Fruit fly (Drosophila melanogaster) whole organism, prepupa: ENCODE results near the gene IscU.

Experiments
- CG10631 ChIP-seq: fragments of 200-800 bp; sonication (Bioruptor generic); optimal IDR thresholded peaks from 2 replicates; lab custom pipeline; 2016; ENCODE audit warnings: missing biosample characterization, missing genetic modification characterization
- CG10669 ChIP-seq: fragments of 200-800 bp; sonication (Bioruptor generic); optimal IDR thresholded peaks from 3 replicates; lab custom pipeline; 2018; ENCODE audit warnings: missing biosample characterization, mild to moderate bottlenecking, missing genetic modification characterization, moderate library complexity
- CG11294 ChIP-seq: fragments of 200-800 bp; sonication (Bioruptor generic); IDR thresholded peaks from 2 replicates; pipeline ENCODE4 v1.3.6; 2022; ENCODE audit warnings: missing biosample characterization, missing genetic modification characterization
- CG11762 ChIP-seq: fragments of 200-800 bp; sonication (Bioruptor generic); optimal IDR thresholded peaks from 3 replicates; lab custom pipeline; 2016; ENCODE audit warnings: missing biosample characterization, missing genetic modification characterization; ENCODE audit not compliant: insufficient read depth
- CG11902 ChIP-seq: fragments of 200-800 bp; sonication (Bioruptor generic); optimal IDR thresholded peaks from 3 replicates; lab custom pipeline; 2016; ENCODE audit warnings: missing biosample characterization, missing genetic modification characterization
- CG15336 ChIP-seq: fragments of 200-800 bp; sonication (Bioruptor generic); IDR thresholded peaks from 2 replicates; pipeline ENCODE4 v1.3.6; 2022; ENCODE audit warnings: missing biosample characterization, missing genetic modification characterization
- CG1621 ChIP-seq: fragments of 200-800 bp; sonication (Bioruptor generic); optimal IDR thresholded peaks from 3 replicates; lab custom pipeline; 2018; ENCODE audit warnings: missing biosample characterization, mild to moderate bottlenecking, missing genetic modification characterization
- CG16779 ChIP-seq: fragments of 200-800 bp; sonication (Bioruptor generic); optimal IDR thresholded peaks from 3 replicates; lab custom pipeline; 2017; ENCODE audit warnings: missing biosample characterization, mild to moderate bottlenecking, missing genetic modification characterization
- CG31627 ChIP-seq: fragments of 200-800 bp; sonication (Bioruptor generic); optimal IDR thresholded peaks from 3 replicates; lab custom pipeline; 2016; ENCODE audit warnings: missing biosample characterization, missing genetic modification characterization
- CG32006 ChIP-seq: fragments of 200-800 bp; sonication (Bioruptor generic); optimal IDR thresholded peaks from 3 replicates; lab custom pipeline; 2017; ENCODE audit warnings: missing biosample characterization, mild to moderate bottlenecking, missing genetic modification characterization
- CG34406 ChIP-seq: fragments of 200-800 bp; sonication (Bioruptor generic); optimal IDR thresholded peaks from 3 replicates; lab custom pipeline; 2016; ENCODE audit warnings: missing biosample characterization, missing genetic modification characterization
- CG4318 ChIP-seq: fragments of 200-800 bp; sonication (Bioruptor generic); optimal IDR thresholded peaks from 3 replicates; lab custom pipeline; 2017; ENCODE audit warnings: missing biosample characterization, mild to moderate bottlenecking, missing genetic modification characterization
- CG6163 ChIP-seq: fragments of 200-800 bp; sonication (Bioruptor generic); IDR thresholded peaks from 3 replicates; pipeline ENCODE4 v1.3.6; 2022; ENCODE audit warnings: missing biosample characterization, missing genetic modification characterization
- CG6276 ChIP-seq: fragments of 200-800 bp; sonication (Bioruptor generic); optimal IDR thresholded peaks from 2 replicates; lab custom pipeline; 2017; ENCODE audit warnings: missing biosample characterization, mild to moderate bottlenecking, missing genetic modification characterization
- CG6808 ChIP-seq: fragments of 200-800 bp; sonication (Bioruptor generic); optimal IDR thresholded peaks from 3 replicates; lab custom pipeline; 2017; ENCODE audit warnings: missing biosample characterization, missing genetic modification characterization, mild to moderate bottlenecking, moderate library complexity, missing genetic modification reagents
- CG6854 ChIP-seq: fragments of 200-800 bp; sonication (Bioruptor generic); optimal IDR thresholded peaks from 2 replicates; lab custom pipeline; 2017; ENCODE audit warnings: missing biosample characterization, mild to moderate bottlenecking, missing genetic modification characterization
- CG7368 ChIP-seq: fragments of 200-800 bp; sonication (Bioruptor generic); optimal IDR thresholded peaks from 3 replicates; lab custom pipeline; 2016; ENCODE audit warnings: missing biosample characterization, missing genetic modification characterization
- CG8119 ChIP-seq: fragments of 200-800 bp; sonication (Bioruptor generic); IDR thresholded peaks from 3 replicates; pipeline ENCODE4 v1.3.6; 2022; ENCODE audit warnings: missing biosample characterization, missing genetic modification characterization
- CG8632 ChIP-seq: fragments of 200-800 bp; sonication (Bioruptor generic); optimal IDR thresholded peaks from 3 replicates; lab custom pipeline; 2016; ENCODE audit warnings: missing biosample characterization, missing genetic modification characterization
- CG9139 ChIP-seq: fragments of 200-800 bp; sonication (Bioruptor generic); optimal IDR thresholded peaks from 3 replicates; lab custom pipeline; 2017; ENCODE audit warnings: missing biosample characterization, mild to moderate bottlenecking, missing genetic modification characterization
- Eip75B ChIP-seq: fragments of 200-800 bp; sonication (Bioruptor generic); optimal IDR thresholded peaks from 3 replicates; lab custom pipeline; 2016; ENCODE audit warnings: missing biosample characterization, missing genetic modification characterization
- Eip78C ChIP-seq: fragments of 200-800 bp; sonication (Bioruptor generic); peaks from one replicate; lab custom pipeline; 2016; ENCODE audit warnings: missing biosample characterization, missing genetic modification characterization
- Eip93F ChIP-seq: fragments of 200-800 bp; sonication (Bioruptor generic); optimal IDR thresholded peaks from 2 replicates; lab custom pipeline; 2016; ENCODE audit warnings: missing biosample characterization, mild to moderate bottlenecking, missing genetic modification characterization
- Ets21C ChIP-seq: fragments of 200-800 bp; sonication (Bioruptor generic); optimal IDR thresholded peaks from 3 replicates; lab custom pipeline; 2016; ENCODE audit warnings: missing biosample characterization, missing genetic modification characterization
- Ets96B ChIP-seq: fragments of 200-800 bp; optimal IDR thresholded peaks from 2 replicates; lab custom pipeline; 2019; ENCODE audit warnings: missing biosample characterization, mild to moderate bottlenecking, missing genetic modification characterization, moderate library complexity
- Gug ChIP-seq: fragments of 200-800 bp; sonication (Bioruptor generic); IDR thresholded peaks from 2 replicates; pipeline ENCODE4 v1.3.6; 2022; ENCODE audit warnings: missing biosample characterization, missing genetic modification characterization
- Hr38 ChIP-seq: sonication (Bioruptor generic); optimal IDR thresholded peaks from 2 replicates; lab custom pipeline; 2016; ENCODE audit warnings: missing biosample characterization, missing genetic modification characterization
- Hr4 ChIP-seq: fragments of 200-800 bp; sonication (Bioruptor generic); optimal IDR thresholded peaks from 3 replicates; lab custom pipeline; 2016; ENCODE audit warnings: missing biosample characterization, missing genetic modification characterization
- Lpt ChIP-seq: fragments of 200-800 bp; sonication (Bioruptor generic); optimal IDR thresholded peaks from 3 replicates; lab custom pipeline; 2016; ENCODE audit warnings: missing biosample characterization, missing genetic modification characterization
- Met ChIP-seq: fragments of 200-800 bp; sonication (Bioruptor generic); optimal IDR thresholded peaks from 3 replicates; lab custom pipeline; 2016; ENCODE audit warnings: missing biosample characterization, missing genetic modification characterization
- OdsH ChIP-seq: fragments of 200-800 bp; sonication (Bioruptor generic); optimal IDR thresholded peaks from 3 replicates; lab custom pipeline; 2016; ENCODE audit warnings: missing biosample characterization, missing genetic modification characterization
- Smox ChIP-seq: fragments of 200-800 bp; sonication (Bioruptor generic); optimal IDR thresholded peaks from 3 replicates; lab custom pipeline; 2016; ENCODE audit warnings: missing biosample characterization, missing genetic modification characterization
- Sox102F ChIP-seq: fragments of 200-800 bp; sonication (Bioruptor generic); optimal IDR thresholded peaks from 2 replicates; lab custom pipeline; 2016; ENCODE audit warnings: missing biosample characterization, mild to moderate bottlenecking, missing genetic modification characterization
- Sox14 ChIP-seq: fragments of 200-800 bp; sonication (Bioruptor generic); optimal IDR thresholded peaks from 3 replicates; lab custom pipeline; 2016; ENCODE audit warnings: missing biosample characterization, missing genetic modification characterization
- Sox15 ChIP-seq: fragments of 200-800 bp; sonication (Bioruptor generic); optimal IDR thresholded peaks from 3 replicates; lab custom pipeline; 2016; ENCODE audit warnings: missing biosample characterization, missing genetic modification characterization
- acj6 ChIP-seq: fragments of 200-800 bp; sonication (Bioruptor generic); optimal IDR thresholded peaks from 3 replicates; lab custom pipeline; 2016; ENCODE audit warnings: missing biosample characterization, missing genetic modification characterization
- dac ChIP-seq: fragments of 200-800 bp; sonication (Bioruptor generic); optimal IDR thresholded peaks from 2 replicates; lab custom pipeline; 2017; ENCODE audit warnings: missing biosample characterization, mild to moderate bottlenecking, missing genetic modification characterization
- dsx ChIP-seq: fragments of 200-800 bp; optimal IDR thresholded peaks from 3 replicates; lab custom pipeline; 2019; ENCODE audit warnings: missing biosample characterization, mild to moderate bottlenecking, missing genetic modification characterization, moderate library complexity; ENCODE audit not compliant: poor library complexity, severe bottlenecking
- eg ChIP-seq: fragments of 200-800 bp; sonication (Bioruptor generic); IDR thresholded peaks from 3 replicates; pipeline ENCODE4 v1.3.6; 2022; ENCODE audit warnings: missing biosample characterization, missing genetic modification characterization
- esn ChIP-seq: fragments of 200-800 bp; sonication (Bioruptor generic); optimal IDR thresholded peaks from 2 replicates; lab custom pipeline; 2016; ENCODE audit warnings: missing biosample characterization, mild to moderate bottlenecking, missing genetic modification characterization, moderate library complexity
- fkh ChIP-seq: fragments of 200-800 bp; sonication (Bioruptor generic); optimal IDR thresholded peaks from 3 replicates; lab custom pipeline; 2017; ENCODE audit warnings: missing biosample characterization, mild to moderate bottlenecking, missing genetic modification characterization, moderate library complexity
- lz ChIP-seq: fragments of 200-800 bp; sonication (Bioruptor generic); optimal IDR thresholded peaks from 3 replicates; lab custom pipeline; 2016; ENCODE audit warnings: missing biosample characterization, missing genetic modification characterization
- net ChIP-seq: fragments of 200-800 bp; sonication (Bioruptor generic); optimal IDR thresholded peaks from 3 replicates; lab custom pipeline; 2016; ENCODE audit warnings: missing biosample characterization, missing genetic modification characterization
- pdm3 ChIP-seq: fragments of 200-800 bp; sonication (Bioruptor generic); optimal IDR thresholded peaks from 3 replicates; lab custom pipeline; 2016; ENCODE audit warnings: missing biosample characterization, missing genetic modification characterization
- salr ChIP-seq, 2 experiments: fragments of 200-800 bp; sonication (Bioruptor generic); optimal IDR thresholded peaks; 3 replicates each; lab custom pipeline; 2016 to 2018; ENCODE audit warnings: missing biosample characterization in 2 of 2, missing genetic modification characterization in 2 of 2, mild to moderate bottlenecking in 1 of 2
- spab ChIP-seq: fragments of 200-800 bp; sonication (Bioruptor generic); optimal IDR thresholded peaks from 2 replicates; lab custom pipeline; 2017; ENCODE audit warnings: missing biosample characterization, mild to moderate bottlenecking, missing genetic modification characterization, missing genetic modification reagents
- ss ChIP-seq, 2 experiments: fragments of 200-800 bp; sonication (Bioruptor generic); optimal IDR thresholded peaks; 2 replicates in 1 of 2; 3 replicates in 1 of 2; lab custom pipeline; 2017 to 2018; ENCODE audit warnings: mild to moderate bottlenecking in 2 of 2, missing biosample characterization in 2 of 2, missing genetic modification characterization in 2 of 2, moderate library complexity in 1 of 2
- svp ChIP-seq: fragments of 200-800 bp; sonication (Bioruptor generic); peaks from one replicate; lab custom pipeline; 2016; ENCODE audit warnings: missing biosample characterization, missing genetic modification characterization
- topi ChIP-seq: fragments of 200-800 bp; sonication (Bioruptor generic); optimal IDR thresholded peaks from 3 replicates; lab custom pipeline; 2016; ENCODE audit warnings: missing biosample characterization, missing genetic modification characterization
- vri ChIP-seq: fragments of 200-800 bp; sonication (Bioruptor generic); optimal IDR thresholded peaks from 3 replicates; lab custom pipeline; 2016; ENCODE audit warnings: missing biosample characterization, mild to moderate bottlenecking, missing genetic modification characterization

The IscU gene

DNA sequence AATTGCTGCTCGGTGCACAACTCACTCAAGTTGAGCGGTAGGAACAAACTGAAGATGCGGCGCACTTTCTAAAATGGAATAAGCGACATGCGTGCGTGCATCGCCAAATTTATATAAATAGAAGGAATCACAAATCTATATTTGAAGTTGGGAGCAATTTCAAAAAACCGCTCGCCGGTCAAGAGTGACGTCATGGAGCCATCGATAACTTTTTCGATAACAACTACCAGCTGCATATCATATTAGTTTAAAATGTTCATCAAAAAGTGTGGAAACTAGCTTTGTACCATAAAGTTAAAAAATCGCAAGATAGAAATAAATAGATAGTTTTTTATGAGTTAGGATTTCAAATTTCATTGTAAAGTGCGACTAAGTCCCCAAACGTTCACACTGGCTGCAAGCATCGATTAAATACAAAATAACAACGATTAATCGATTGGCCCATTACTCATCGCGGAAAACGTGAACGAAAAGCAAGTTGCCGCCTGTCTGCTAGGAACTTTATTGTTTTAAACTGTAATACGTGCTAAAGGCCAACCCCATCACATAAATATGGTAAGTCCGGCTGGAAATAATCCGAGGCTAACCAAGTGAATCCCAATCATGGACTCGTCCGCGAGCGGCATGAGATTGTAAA, 22.7 kb downstream of the IscU start, which contains the start of the genes Pif1A, Pif1B and CCT7:
Gene Pif1A (minus strand): TSS at position 51 of the 637 bp plus-strand sequence.
Gene Pif1B (minus strand): TSS at position 51 of the 637 bp plus-strand sequence.
Gene CCT7 (plus strand): TSS at position 439 of the 637 bp plus-strand sequence.
- no peak for TF ChIP-seq Ets96B
- TF ChIP-seq CG6854 (GFP tag; lab: Kevin White, UChicago) = no peak
- TF ChIP-seq Lpt (GFP tag; lab: Kevin White, UChicago) = no peak
- TF ChIP-seq Gug (GFP tag; lab: Robert Waterston, UW) = no peak
- TF ChIP-seq Eip75B (GFP tag; lab: Kevin White, UChicago) = no peak
- TF ChIP-seq Ets21C (GFP tag; lab: Kevin White, UChicago) = peak; percentile 1
- no peak for TF ChIP-seq CG16779
- TF ChIP-seq CG34406 (GFP tag; lab: Kevin White, UChicago) = no peak
- TF ChIP-seq Sox102F (GFP tag; lab: Kevin White, UChicago) = no peak
- no peak for TF ChIP-seq eg (GFP tag; lab: Robert Waterston, UW)
- TF ChIP-seq topi = peak; percentile 28
- no peak for TF ChIP-seq CG10669 (GFP tag; lab: Kevin White, UChicago)
- TF ChIP-seq Met (GFP tag; lab: Kevin White, UChicago) = no peak
- no peak for TF ChIP-seq CG11902 (GFP tag; lab: Kevin White, UChicago)
- TF ChIP-seq CG4318 (GFP tag; lab: Kevin White, UChicago) = no peak
- TF ChIP-seq CG15336 (GFP tag; lab: Robert Waterston, UW) = no peak
- no peak for TF ChIP-seq CG8119 (GFP tag; lab: Robert Waterston, UW)
- TF ChIP-seq Smox (GFP tag; lab: Kevin White, UChicago) = no peak
- TF ChIP-seq CG31627 (GFP tag; lab: Kevin White, UChicago) = peak; percentile 13
- no peak for TF ChIP-seq CG6808
- peak; percentile 31 for TF ChIP-seq Sox14 (GFP tag; lab: Kevin White, UChicago)
- no peak for TF ChIP-seq pdm3
- no peak for TF ChIP-seq CG11762 (GFP tag; lab: Kevin White, UChicago)
- TF ChIP-seq spab (GFP tag; lab: Kevin White, UChicago) = no peak
- TF ChIP-seq Sox15 (GFP tag; lab: Kevin White, UChicago) = no peak
- TF ChIP-seq salr (GFP tag; optimal IDR thresholded peaks at IDR 0.05; lab: Kevin White, UChicago) = no peak
- no peak for TF ChIP-seq Hr4
- no peak for TF ChIP-seq CG32006 (GFP tag; lab: Kevin White, UChicago)
- TF ChIP-seq Eip93F = no peak
- no peak for TF ChIP-seq CG7368 (GFP tag; lab: Kevin White, UChicago)
- TF ChIP-seq acj6 (GFP tag; lab: Kevin White, UChicago) = peak; percentile 15
- TF ChIP-seq CG6276 (GFP tag; lab: Kevin White, UChicago) = no peak
- no peak for TF ChIP-seq CG11294 (GFP tag; lab: Robert Waterston, UW)
- TF ChIP-seq vri = no peak
- no peak for TF ChIP-seq CG6163 (GFP tag; lab: Robert Waterston, UW)
- TF ChIP-seq fkh (GFP tag; lab: Kevin White, UChicago) = peak; percentile 21
- TF ChIP-seq CG9139 = no peak
- TF ChIP-seq CG8632 = no peak
- TF ChIP-seq OdsH (GFP tag; lab: Kevin White, UChicago) = peak; percentile 3
- TF ChIP-seq Eip78C (GFP tag; lab: Kevin White, UChicago) = peak; percentile 77
- no peak for TF ChIP-seq CG10631 (GFP tag; lab: Kevin White, UChicago)
- TF ChIP-seq dsx (GFP tag; lab: Kevin White, UChicago) = peak; percentile 64
- no peak for TF ChIP-seq Hr38 (GFP tag; lab: Kevin White, UChicago)
- TF ChIP-seq CG1621 (tag; lab: Kevin White, UChicago) = no peak
- TF ChIP-seq lz (GFP tag; lab: Kevin White, UChicago) = peak; percentile 1
- TF ChIP-seq dac (GFP tag; lab: Kevin White, UChicago) = no peak
- TF ChIP-seq esn (GFP tag; lab: Kevin White, UChicago) = peak; percentile 45
- TF ChIP-seq net (GFP tag; lab: Kevin White, UChicago) = no peak
- TF ChIP-seq svp (GFP tag; lab: Kevin White, UChicago) = peak; percentile 61
- TF ChIP-seq ss (GFP tag; optimal IDR thresholded peaks at IDR 0.05; lab: Kevin White, UChicago) = no peak
